Fruit fly (Drosophila melanogaster) whole organism, embryonic: ENCODE data around the gene Dpm3.
A peak's percentile ranks its signal among the peaks of the same experiment; 100 is the strongest.

Source experiments
- CG10543 ChIP-seq: fragments of 200-800 bp; sonication (Bioruptor generic); optimal IDR thresholded peaks from 3 replicates; lab custom pipeline; 2017; ENCODE audit warnings: missing biosample characterization, mild to moderate bottlenecking, missing genetic modification characterization, moderate library complexity
- CG11560 ChIP-seq: fragments of 200-800 bp; sonication (Bioruptor generic); IDR thresholded peaks from 3 replicates; pipeline ENCODE4 v1.3.6; 2022; ENCODE audit warnings: missing biosample characterization, missing genetic modification characterization
- CG11695 ChIP-seq: fragments of 200-800 bp; sonication (Bioruptor generic); IDR thresholded peaks from 3 replicates; pipeline ENCODE4 v1.3.6; 2022; ENCODE audit warnings: missing biosample characterization, missing genetic modification characterization
- CG11696 ChIP-seq: fragments of 200-800 bp; sonication (Bioruptor generic); IDR thresholded peaks from 2 replicates; pipeline ENCODE4 v1.3.6; 2022; ENCODE audit warnings: missing biosample characterization, missing genetic modification characterization
- CG12659 ChIP-seq: fragments of 200-800 bp; sonication (Bioruptor generic); optimal IDR thresholded peaks from 3 replicates; lab custom pipeline; 2017; ENCODE audit warnings: mild to moderate bottlenecking, missing biosample characterization, missing genetic modification reagents, missing genetic modification characterization
- CG13424 ChIP-seq: fragments of 200-800 bp; sonication (Bioruptor generic); optimal IDR thresholded peaks from 2 replicates; lab custom pipeline; 2019; ENCODE audit warnings: missing biosample characterization, mild to moderate bottlenecking, missing genetic modification characterization, moderate library complexity
- CG15696 ChIP-seq: fragments of 200-800 bp; sonication (Bioruptor generic); optimal IDR thresholded peaks from 2 replicates; lab custom pipeline; 2019; ENCODE audit warnings: missing biosample characterization, mild to moderate bottlenecking, missing genetic modification characterization, moderate library complexity
- CG16813 ChIP-seq: fragments of 200-800 bp; sonication (Bioruptor generic); IDR thresholded peaks from 3 replicates; pipeline ENCODE4 v1.3.6; 2022; ENCODE audit warnings: missing biosample characterization, missing genetic modification characterization; ENCODE audit not compliant: partially characterized antibody
- CG2712 ChIP-seq: fragments of 200-800 bp; optimal IDR thresholded peaks from 3 replicates; lab custom pipeline; 2019; ENCODE audit warnings: missing biosample characterization, mild to moderate bottlenecking, missing genetic modification characterization, moderate library complexity
- CG3065 ChIP-seq: fragments of 200-800 bp; sonication (Bioruptor generic); optimal IDR thresholded peaks from 2 replicates; lab custom pipeline; 2016; ENCODE audit warnings: missing biosample characterization, missing genetic modification characterization
- CG4328 ChIP-seq: fragments of 200-800 bp; sonication (Bioruptor generic); optimal IDR thresholded peaks from 3 replicates; lab custom pipeline; 2017; ENCODE audit warnings: missing biosample characterization, missing genetic modification reagents, missing genetic modification characterization
- CG4617 ChIP-seq: fragments of 200-800 bp; sonication (Bioruptor generic); optimal IDR thresholded peaks from 3 replicates; lab custom pipeline; 2016; ENCODE audit warnings: missing biosample characterization, missing genetic modification characterization, borderline replicate concordance
- CG6175 ChIP-seq: fragments of 200-800 bp; sonication (Bioruptor generic); IDR thresholded peaks from 3 replicates; pipeline ENCODE4 v1.3.6; 2022; ENCODE audit warnings: missing biosample characterization, missing genetic modification characterization
- CG7928 ChIP-seq: fragments of 200-800 bp; sonication (Bioruptor generic); optimal IDR thresholded peaks from 2 replicates; lab custom pipeline; 2017; ENCODE audit warnings: missing biosample characterization, mild to moderate bottlenecking, missing genetic modification characterization
- CG8924 ChIP-seq: fragments of 200-800 bp; optimal IDR thresholded peaks from 3 replicates; lab custom pipeline; 2019; ENCODE audit warnings: missing biosample characterization, mild to moderate bottlenecking, missing genetic modification characterization, moderate library complexity
- D19A ChIP-seq: fragments of 200-800 bp; optimal IDR thresholded peaks from 3 replicates; lab custom pipeline; 2019; ENCODE audit warnings: missing biosample characterization, mild to moderate bottlenecking, missing genetic modification characterization, moderate library complexity
- Dfd ChIP-seq, 2 experiments: fragments of >200 bp; optimal IDR thresholded peaks; 2 replicates each; lab custom pipeline; 2017; ENCODE audit warnings: missing biosample characterization in 2 of 2, missing genetic modification characterization in 2 of 2
- Dip2 ChIP-seq: fragments of 200-800 bp; sonication (Bioruptor generic); IDR thresholded peaks from 2 replicates; pipeline ENCODE4 v1.3.6; 2022; ENCODE audit warnings: missing biosample characterization, missing genetic modification characterization
- E2f2 ChIP-seq: fragments of 200-800 bp; sonication (Bioruptor generic); IDR thresholded peaks from 2 replicates; pipeline ENCODE4 v1.3.6; 2022; ENCODE audit warnings: missing biosample characterization, missing genetic modification characterization
- ERR ChIP-seq: fragments of 200-800 bp; sonication (Bioruptor generic); optimal IDR thresholded peaks from 2 replicates; lab custom pipeline; 2016; ENCODE audit warnings: missing biosample characterization, missing genetic modification characterization
- Ets65A ChIP-seq: fragments of 200-800 bp; sonication (Bioruptor generic); peaks from one replicate; lab custom pipeline; 2016; ENCODE audit warnings: missing biosample characterization, missing genetic modification characterization
- Fer2 ChIP-seq: fragments of 200-800 bp; sonication (Bioruptor generic); optimal IDR thresholded peaks from 2 replicates; lab custom pipeline; 2018; ENCODE audit warnings: missing biosample characterization, mild to moderate bottlenecking, missing genetic modification characterization, moderate library complexity
- H2.0 ChIP-seq: fragments of 200-800 bp; sonication (Bioruptor generic); IDR thresholded peaks from 2 replicates; pipeline ENCODE4 v1.3.6; 2022; ENCODE audit warnings: missing biosample characterization, missing genetic modification characterization
- Jarid2 ChIP-seq: fragments of 200-800 bp; sonication (Bioruptor generic); optimal IDR thresholded peaks from 3 replicates; lab custom pipeline; 2017; ENCODE audit warnings: mild to moderate bottlenecking, missing biosample characterization, missing genetic modification reagents, missing genetic modification characterization
- MBD-R2 ChIP-seq: fragments of 200-800 bp; sonication (Bioruptor generic); IDR thresholded peaks from 2 replicates; pipeline ENCODE4 v1.3.6; 2022; ENCODE audit warnings: missing biosample characterization, missing genetic modification characterization
- Pdp1 ChIP-seq, 2 experiments: fragments of 200-800 bp; sonication (Bioruptor generic); optimal IDR thresholded peaks; 3 replicates each; lab custom pipeline; 2016; ENCODE audit warnings: missing biosample characterization in 2 of 2, missing genetic modification characterization in 2 of 2, mild to moderate bottlenecking in 1 of 2, moderate library complexity in 1 of 2
- Sry-δ ChIP-seq: fragments of 200-800 bp; sonication (Bioruptor generic); optimal IDR thresholded peaks from 2 replicates; lab custom pipeline; 2016; ENCODE audit warnings: missing biosample characterization, missing genetic modification characterization
- abd-A ChIP-seq: fragments of 200-800 bp; sonication (Bioruptor generic); optimal IDR thresholded peaks from 3 replicates; lab custom pipeline; 2019; ENCODE audit warnings: missing biosample characterization, mild to moderate bottlenecking, missing genetic modification characterization, moderate library complexity
- bigmax ChIP-seq: fragments of 200-800 bp; sonication (Bioruptor generic); optimal IDR thresholded peaks from 2 replicates; lab custom pipeline; 2018; ENCODE audit warnings: missing biosample characterization, mild to moderate bottlenecking, missing genetic modification characterization
- cato ChIP-seq: fragments of 200-800 bp; sonication (Bioruptor generic); optimal IDR thresholded peaks from 2 replicates; lab custom pipeline; 2016; ENCODE audit warnings: missing biosample characterization, missing genetic modification characterization, borderline replicate concordance
- dpn ChIP-seq, 2 experiments: fragments of 200-800 bp; sonication (Bioruptor generic); optimal IDR thresholded peaks; 3 replicates each; lab custom pipeline; 2016; ENCODE audit warnings: missing biosample characterization in 2 of 2, missing genetic modification characterization in 2 of 2
- fru ChIP-seq: fragments of >200 bp; optimal IDR thresholded peaks from 2 replicates; lab custom pipeline; 2017
- fu2 ChIP-seq: fragments of 200-800 bp; sonication (Bioruptor generic); optimal IDR thresholded peaks from 2 replicates; lab custom pipeline; 2016; ENCODE audit warnings: missing biosample characterization, missing genetic modification characterization
- grau ChIP-seq: fragments of 200-800 bp; optimal IDR thresholded peaks from 3 replicates; lab custom pipeline; 2019; ENCODE audit warnings: missing biosample characterization, mild to moderate bottlenecking, missing genetic modification characterization, moderate library complexity
- gsb ChIP-seq: fragments of 200-800 bp; sonication (Bioruptor generic); IDR thresholded peaks from 2 replicates; pipeline ENCODE4 v1.3.6; 2022; ENCODE audit warnings: missing biosample characterization, missing genetic modification characterization
- ham ChIP-seq: fragments of 200-800 bp; sonication (Bioruptor generic); IDR thresholded peaks from 2 replicates; pipeline ENCODE4 v1.3.6; 2022; ENCODE audit warnings: missing biosample characterization, missing genetic modification characterization
- kay ChIP-seq: fragments of 200-800 bp; sonication (Bioruptor generic); optimal IDR thresholded peaks from 2 replicates; lab custom pipeline; 2016; ENCODE audit warnings: missing biosample characterization, missing genetic modification characterization
- maf-S ChIP-seq: fragments of 200-800 bp; sonication (Bioruptor generic); optimal IDR thresholded peaks from 2 replicates; lab custom pipeline; 2016; ENCODE audit warnings: missing biosample characterization, missing genetic modification characterization
- p53 ChIP-seq: fragments of 200-800 bp; sonication (Bioruptor generic); optimal IDR thresholded peaks from 2 replicates; lab custom pipeline; 2016; ENCODE audit warnings: missing biosample characterization, missing genetic modification characterization
- peb ChIP-seq: fragments of 200-800 bp; sonication (Bioruptor generic); IDR thresholded peaks from 2 replicates; pipeline ENCODE4 v1.3.6; 2022; ENCODE audit warnings: missing biosample characterization, missing genetic modification characterization
- ro ChIP-seq: fragments of 200-800 bp; sonication (Bioruptor generic); IDR thresholded peaks from 2 replicates; pipeline ENCODE4 v1.3.6; 2022; ENCODE audit warnings: missing biosample characterization, missing genetic modification characterization
- run ChIP-seq: fragments of 200-800 bp; sonication (Bioruptor generic); optimal IDR thresholded peaks from 3 replicates; lab custom pipeline; 2018; ENCODE audit warnings: missing biosample characterization, mild to moderate bottlenecking, missing genetic modification characterization
- sc ChIP-seq, 3 experiments: fragments of >200 bp in 2 of 3; fragments of 200-800 bp in 1 of 3; sonication (Bioruptor generic) in 1 of 3; optimal IDR thresholded peaks; 2 replicates in 2 of 3; 3 replicates in 1 of 3; lab custom pipeline; 2017; ENCODE audit warnings: mild to moderate bottlenecking in 1 of 3, missing biosample characterization in 1 of 3, missing genetic modification characterization in 1 of 3, missing genetic modification reagents in 1 of 3
- schlank ChIP-seq: fragments of 200-800 bp; sonication (Bioruptor generic); optimal IDR thresholded peaks from 2 replicates; lab custom pipeline; 2018; ENCODE audit warnings: missing biosample characterization, mild to moderate bottlenecking, missing genetic modification characterization
- shn ChIP-seq: fragments of 200-800 bp; sonication (Bioruptor generic); optimal IDR thresholded peaks from 3 replicates; lab custom pipeline; 2016; ENCODE audit warnings: missing biosample characterization, missing genetic modification characterization
- sna ChIP-seq: fragments of 200-800 bp; sonication (Bioruptor generic); IDR thresholded peaks from 2 replicates; pipeline ENCODE4 v1.3.6; 2022; ENCODE audit warnings: missing biosample characterization, missing genetic modification characterization; ENCODE audit not compliant: partially characterized antibody
- sr ChIP-seq: fragments of 200-800 bp; sonication (Bioruptor generic); IDR thresholded peaks from 3 replicates; pipeline ENCODE4 v1.3.6; 2022; ENCODE audit warnings: missing biosample characterization, missing genetic modification characterization
- stwl ChIP-seq: fragments of 200-800 bp; sonication (Bioruptor generic); optimal IDR thresholded peaks from 3 replicates; lab custom pipeline; 2018; ENCODE audit warnings: missing biosample characterization, mild to moderate bottlenecking, missing genetic modification characterization, moderate library complexity
- tna ChIP-seq: fragments of 200-800 bp; sonication (Bioruptor generic); IDR thresholded peaks from 2 replicates; pipeline ENCODE4 v1.3.6; 2022; ENCODE audit warnings: missing biosample characterization, missing genetic modification characterization; ENCODE audit not compliant: partially characterized antibody
- ttk ChIP-seq: fragments of 200-800 bp; sonication (Bioruptor generic); IDR thresholded peaks from 2 replicates; pipeline ENCODE4 v2.1.2; 2022; ENCODE audit warnings: missing biosample characterization, missing genetic modification characterization

Gene Dpm3

dm6 chr3R:13425470-13426033, 22.7 kb upstream of the Dpm3 start, which contains the start of gene Act87E (continued):
- no peak for TF ChIP-seq gsb (GFP tag; lab: Robert Waterston, UW)
- TF ChIP-seq D19A (tag; lab: Kevin White, UChicago) = peak; percentile 81
- TF ChIP-seq dpn (GFP tag; optimal IDR thresholded peaks at IDR 0.05; lab: Kevin White, UChicago) = peak in 1 of 2 experiments; percentile 41
- TF ChIP-seq bigmax = no peak
- TF ChIP-seq ham = no peak
- TF ChIP-seq run (tag; lab: Kevin White, UChicago) = peak; percentile 37
- TF ChIP-seq CG8924 (tag; lab: Kevin White, UChicago) = peak; percentile 84
- no peak for TF ChIP-seq sc (optimal IDR thresholded peaks at IDR 0.05; lab: Kevin White, UChicago)
- peak; percentile 47 for TF ChIP-seq sc (GFP tag; optimal IDR thresholded peaks at IDR 0.05; lab: Kevin White, UChicago)
- no peak for TF ChIP-seq fu2 (GFP tag; lab: Kevin White, UChicago)
- TF ChIP-seq Ets65A (GFP tag; lab: Kevin White, UChicago) = no peak
- TF ChIP-seq CG11696 (GFP tag; lab: Robert Waterston, UW) = no peak
- no peak for TF ChIP-seq Jarid2
- TF ChIP-seq CG15696 (tag; lab: Kevin White, UChicago) = peak; percentile 79
- no peak for TF ChIP-seq CG10543 (GFP tag; lab: Kevin White, UChicago)
- TF ChIP-seq maf-S (GFP tag; lab: Kevin White, UChicago) = no peak
- peak; percentile 12 for TF ChIP-seq Fer2 (tag; lab: Kevin White, UChicago)
- TF ChIP-seq MBD-R2 (GFP tag; lab: Robert Waterston, UW) = no peak
- TF ChIP-seq abd-A (tag; lab: Kevin White, UChicago) = no peak
- TF ChIP-seq CG13424 (tag; lab: Kevin White, UChicago) = peak; percentile 86
- TF ChIP-seq peb = no peak
- no peak for TF ChIP-seq Sry-δ
- no peak for TF ChIP-seq Pdp1 (GFP tag; optimal IDR thresholded peaks at IDR 0.05; lab: Kevin White, UChicago)
- peak; percentile 30; the same call in 1 of the 2 replicates for TF ChIP-seq ttk (GFP tag; lab: Robert Waterston, UW)
- no peak for TF ChIP-seq CG3065 (GFP tag; lab: Kevin White, UChicago)
- TF ChIP-seq ERR (GFP tag; lab: Kevin White, UChicago) = no peak
- no peak for TF ChIP-seq ro (GFP tag; lab: Robert Waterston, UW)
- TF ChIP-seq CG6175 (GFP tag; lab: Robert Waterston, UW) = no peak
- TF ChIP-seq grau = peak; percentile 82
- no peak for TF ChIP-seq CG4617 (GFP tag; lab: Kevin White, UChicago)
- TF ChIP-seq CG12659 (GFP tag; lab: Kevin White, UChicago) = peak; percentile 72
- peak; percentile 3 for TF ChIP-seq CG4328 (GFP tag; lab: Kevin White, UChicago)
- TF ChIP-seq Dfd (GFP tag; optimal IDR thresholded peaks at IDR 0.05; lab: Kevin White, UChicago) = no peak
- TF ChIP-seq kay (GFP tag; lab: Kevin White, UChicago) = no peak
- no peak for TF ChIP-seq shn (GFP tag; lab: Kevin White, UChicago)
- TF ChIP-seq tna (GFP tag; lab: Robert Waterston, UW) = no peak
- TF ChIP-seq H2.0 (GFP tag; lab: Robert Waterston, UW) = peak; percentile 32; the same call in 1 of the 2 replicates
- TF ChIP-seq CG16813 (GFP tag; lab: Robert Waterston, UW) = no peak
- TF ChIP-seq CG2712 = peak; percentile 87
- TF ChIP-seq CG7928 (GFP tag; lab: Kevin White, UChicago) = no peak
- TF ChIP-seq sna (GFP tag; lab: Robert Waterston, UW) = no peak
- TF ChIP-seq E2f2 (GFP tag; lab: Robert Waterston, UW) = no peak
- TF ChIP-seq schlank (tag; lab: Kevin White, UChicago) = no peak
- TF ChIP-seq stwl = peak; percentile 3
- peak; percentile 41; the same call in 1 of the 3 replicates for TF ChIP-seq CG11695 (GFP tag; lab: Robert Waterston, UW)
- TF ChIP-seq Dip2 = no peak
- no peak for TF ChIP-seq CG11560
- TF ChIP-seq fru (lab: Kevin White, UChicago) = no peak
- TF ChIP-seq cato = peak; percentile 17
- TF ChIP-seq sr (GFP tag; lab: Robert Waterston, UW) = peak; percentile 66; the same call in 2 of the 3 replicates
- no peak for TF ChIP-seq p53 (GFP tag; lab: Kevin White, UChicago)
